Fruit fly (Drosophila melanogaster): ENCODE data around the gene CG14377.

DNA sequence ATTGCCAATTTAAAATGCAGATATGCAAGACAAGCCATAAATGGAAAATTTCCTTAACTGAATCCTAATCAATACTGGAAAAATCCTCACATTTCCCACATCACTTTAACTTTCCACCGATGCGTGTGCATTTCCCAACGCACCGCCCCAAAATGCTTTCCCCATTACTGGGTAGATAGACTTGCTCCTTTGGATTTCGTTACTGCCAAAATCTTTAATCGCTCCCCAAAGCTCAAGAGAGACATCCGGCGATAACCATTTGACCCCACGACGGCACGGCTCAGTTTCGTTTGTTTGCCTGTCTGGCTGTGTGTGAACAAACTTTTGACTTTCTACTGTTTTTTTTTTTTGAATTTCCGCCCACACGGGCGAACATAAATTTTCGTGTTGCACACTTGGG lies 7.1 kb upstream of the CG14377 start:
- TF ChIP-seq ERR (GFP tag; optimal IDR thresholded peaks at IDR 0.05) (no peak), Dip2 (GFP tag; IDR thresholded peaks at IDR 0.05) (no peak), Atf6 (GFP tag; IDR thresholded peaks at IDR 0.05) (no peak), fd3F (GFP tag; optimal IDR thresholded peaks at IDR 0.05) (no peak), Tbp (GFP tag; optimal IDR thresholded peaks at IDR 0.05) (no peak)
